Worm (Caenorhabditis elegans) whole organism, L2 larva: ENCODE data around the gene F46G10.4.

ENCODE experiments used
- C34F6.9 ChIP-seq: fragments of 150-350 bp; optimal IDR thresholded peaks from 2 replicates; lab custom pipeline; 2014; ENCODE audit warnings: missing biosample characterization, missing genetic modification characterization
- F13H6.1 ChIP-seq: sonication (generic microtip); optimal IDR thresholded peaks from 2 replicates; lab custom pipeline; 2016; ENCODE audit warnings: missing genetic modification characterization, missing compliant biosample characterization
- Y55F3AM.14 ChIP-seq: fragments of 200-800 bp; sonication (Bioruptor generic); optimal IDR thresholded peaks from 2 replicates; lab custom pipeline; 2018; ENCODE audit warnings: mild to moderate bottlenecking, missing genetic modification characterization, missing compliant biosample characterization
- alr-1 ChIP-seq: fragments of 150-350 bp; optimal IDR thresholded peaks from 2 replicates; lab custom pipeline; 2014; ENCODE audit warnings: missing biosample characterization, missing genetic modification characterization
- aly-2 ChIP-seq: fragments of 150-350 bp; optimal IDR thresholded peaks from 2 replicates; lab custom pipeline; 2014; ENCODE audit warnings: missing biosample characterization, missing genetic modification characterization
- ama-1 ChIP-seq: fragments of 150-350 bp; optimal IDR thresholded peaks from 2 replicates; lab custom pipeline; 2018; ENCODE audit warnings: inconsistent platforms
- ceh-16 ChIP-seq: fragments of 150-350 bp; optimal IDR thresholded peaks from 2 replicates; lab custom pipeline; 2014; ENCODE audit warnings: missing biosample characterization, missing genetic modification characterization
- ceh-82 ChIP-seq: fragments of 150-350 bp; optimal IDR thresholded peaks from 2 replicates; lab custom pipeline; 2014; ENCODE audit warnings: missing biosample characterization, missing genetic modification characterization
- crh-2 ChIP-seq: sonication (generic microtip); optimal IDR thresholded peaks from 2 replicates; lab custom pipeline; 2017; ENCODE audit warnings: missing biosample characterization, missing genetic modification characterization
- dmd-4 ChIP-seq: sonication (generic microtip); optimal IDR thresholded peaks from 2 replicates; lab custom pipeline; 2017; ENCODE audit warnings: missing biosample characterization, missing genetic modification characterization
- egl-27 ChIP-seq: sonication (generic microtip); optimal IDR thresholded peaks from 3 replicates; lab custom pipeline; 2017; ENCODE audit warnings: missing biosample characterization, missing genetic modification reagents, missing genetic modification characterization
- elt-1 ChIP-seq: fragments of 150-350 bp; optimal IDR thresholded peaks from 2 replicates; lab custom pipeline; 2014; ENCODE audit warnings: missing biosample characterization, missing genetic modification characterization
- elt-3 ChIP-seq: sonication (generic microtip); optimal IDR thresholded peaks from 2 replicates; lab custom pipeline; 2017; ENCODE audit warnings: missing biosample characterization, missing genetic modification characterization
- lin-39 ChIP-seq: fragments of 150-350 bp; optimal IDR thresholded peaks from 2 replicates; lab custom pipeline; 2014; ENCODE audit warnings: missing biosample characterization, missing genetic modification reagents, missing genetic modification characterization
- lsy-2 ChIP-seq, 2 experiments: fragments of 150-350 bp in 1 of 2; sonication (generic microtip) in 1 of 2; optimal IDR thresholded peaks; 2 replicates each; lab custom pipeline; 2014 to 2017; ENCODE audit warnings: missing biosample characterization in 2 of 2, missing genetic modification characterization in 2 of 2
- mab-5 ChIP-seq: fragments of 150-350 bp; optimal IDR thresholded peaks from 2 replicates; lab custom pipeline; 2014; ENCODE audit warnings: missing biosample characterization, missing genetic modification characterization
- mbf-1 ChIP-seq: sonication (generic microtip); optimal IDR thresholded peaks from 2 replicates; lab custom pipeline; 2017; ENCODE audit warnings: missing biosample characterization, missing genetic modification characterization
- mdl-1 ChIP-seq, 2 experiments: fragments of 150-350 bp in 1 of 2; sonication (generic microtip) in 1 of 2; optimal IDR thresholded peaks; 2 replicates each; lab custom pipeline; 2017; ENCODE audit warnings: missing biosample characterization in 2 of 2, missing genetic modification characterization in 2 of 2
- nhr-10 ChIP-seq: sonication (generic microtip); optimal IDR thresholded peaks from 2 replicates; lab custom pipeline; 2017; ENCODE audit warnings: missing biosample characterization, missing genetic modification characterization
- nhr-11 ChIP-seq: fragments of 150-350 bp; optimal IDR thresholded peaks from 2 replicates; lab custom pipeline; 2014; ENCODE audit warnings: missing biosample characterization, missing genetic modification characterization
- nhr-12 ChIP-seq: fragments of 150-350 bp; optimal IDR thresholded peaks from 2 replicates; lab custom pipeline; 2014; ENCODE audit warnings: missing biosample characterization, missing genetic modification characterization
- nhr-129 ChIP-seq: fragments of 150-350 bp; optimal IDR thresholded peaks from 2 replicates; lab custom pipeline; 2014; ENCODE audit warnings: missing biosample characterization, missing genetic modification characterization
- nhr-21 ChIP-seq: fragments of 150-350 bp; optimal IDR thresholded peaks from 2 replicates; lab custom pipeline; 2014; ENCODE audit warnings: missing biosample characterization, missing genetic modification characterization
- nhr-23 ChIP-seq: fragments of 150-350 bp; optimal IDR thresholded peaks from 2 replicates; lab custom pipeline; 2014; ENCODE audit warnings: missing biosample characterization, missing genetic modification reagents, missing genetic modification characterization
- nhr-6 ChIP-seq: fragments of 150-350 bp; optimal IDR thresholded peaks from 2 replicates; lab custom pipeline; 2014; ENCODE audit warnings: missing biosample characterization, missing genetic modification characterization
- nhr-77 ChIP-seq: fragments of 150-350 bp; optimal IDR thresholded peaks from 2 replicates; lab custom pipeline; 2014; ENCODE audit warnings: missing biosample characterization, missing genetic modification characterization
- peb-1 ChIP-seq: fragments of 150-350 bp; optimal IDR thresholded peaks from 2 replicates; lab custom pipeline; 2014; ENCODE audit warnings: missing biosample characterization, missing genetic modification characterization
- skn-1 ChIP-seq: sonication (generic microtip); optimal IDR thresholded peaks from 2 replicates; lab custom pipeline; 2017; ENCODE audit warnings: missing biosample characterization, missing genetic modification characterization
- sma-3 ChIP-seq: sonication (generic microtip); optimal IDR thresholded peaks from 2 replicates; lab custom pipeline; 2016; ENCODE audit warnings: missing genetic modification reagents, missing genetic modification characterization, missing compliant biosample characterization
- sma-9 ChIP-seq, 2 experiments: fragments of 150-350 bp in 1 of 2; sonication (generic microtip) in 1 of 2; optimal IDR thresholded peaks; 2 replicates each; lab custom pipeline; 2014 to 2016; ENCODE audit warnings: missing genetic modification characterization in 2 of 2, mild to moderate bottlenecking in 1 of 2, missing biosample characterization in 1 of 2, missing compliant biosample characterization in 1 of 2, missing genetic modification reagents in 1 of 2, moderate library complexity in 1 of 2
- snpc-4 ChIP-seq: fragments of 150-350 bp; optimal IDR thresholded peaks from 2 replicates; lab custom pipeline; 2014; ENCODE audit warnings: missing biosample characterization, missing genetic modification characterization
- zag-1 ChIP-seq: fragments of 150-350 bp; optimal IDR thresholded peaks from 2 replicates; lab custom pipeline; 2014; ENCODE audit warnings: missing biosample characterization, missing genetic modification characterization
- ztf-1 ChIP-seq: fragments of 200-800 bp; sonication (Bioruptor generic); conservative IDR thresholded peaks from 2 replicates; pipeline ENCODE4 v1.3.6; 2022; ENCODE audit warnings: missing genetic modification characterization, missing compliant biosample characterization
- ztf-11 ChIP-seq: sonication (generic microtip); optimal IDR thresholded peaks from 2 replicates; lab custom pipeline; 2017; ENCODE audit warnings: missing biosample characterization, missing genetic modification characterization
- ztf-4 ChIP-seq: fragments of 150-350 bp; optimal IDR thresholded peaks from 2 replicates; lab custom pipeline; 2014; ENCODE audit warnings: missing biosample characterization, missing genetic modification characterization

The F46G10.4 gene

ce11 chrX:13288715-13289114 lies 45.1 kb upstream of the F46G10.4 start, which contains the start of gene R04D3.4:
Gene R04D3.4 (minus strand): TSS chrX:13288815.
- no peak for TF ChIP-seq dmd-4 (tag; lab: Kevin White, UChicago)

ce11 chrX:13290531-13290930 lies 43.3 kb upstream of the F46G10.4 start, which contains the start of gene R04D3.3:
Gene R04D3.3 (minus strand): TSS chrX:13290631.
- TF ChIP-seq egl-27 (tag; lab: Kevin White, UChicago) (no peak), mbf-1 (tag; lab: Kevin White, UChicago) (no peak), mdl-1 (tag; optimal IDR thresholded peaks at IDR 0.05; lab: Kevin White, UChicago) (no peak), dmd-4 (tag; lab: Kevin White, UChicago) (no peak), nhr-11 (tag; lab: Kevin White, UChicago) (no peak), lsy-2 (tag; optimal IDR thresholded peaks at IDR 0.05; lab: Kevin White, UChicago) (no peak), zag-1 (no peak), crh-2 (tag; lab: Kevin White, UChicago) (no peak), alr-1 (tag; lab: Kevin White, UChicago) (no peak), lin-39 (tag; lab: Kevin White, UChicago) (no peak), peb-1 (tag; lab: Kevin White, UChicago) (no peak), sma-9 (GFP tag; optimal IDR thresholded peaks at IDR 0.05; lab: Kevin White, UChicago) (no peak), sma-9 (tag; optimal IDR thresholded peaks at IDR 0.05; lab: Kevin White, UChicago) (no peak), F13H6.1 (no peak), ceh-16 (tag; lab: Kevin White, UChicago) (no peak), aly-2 (tag; lab: Kevin White, UChicago) (no peak), ztf-4 (tag; lab: Kevin White, UChicago) (no peak), elt-3 (no peak), ztf-1 (no peak), sma-3 (GFP tag; lab: Kevin White, UChicago) (no peak), nhr-6 (tag; lab: Kevin White, UChicago) (no peak)

DNA sequence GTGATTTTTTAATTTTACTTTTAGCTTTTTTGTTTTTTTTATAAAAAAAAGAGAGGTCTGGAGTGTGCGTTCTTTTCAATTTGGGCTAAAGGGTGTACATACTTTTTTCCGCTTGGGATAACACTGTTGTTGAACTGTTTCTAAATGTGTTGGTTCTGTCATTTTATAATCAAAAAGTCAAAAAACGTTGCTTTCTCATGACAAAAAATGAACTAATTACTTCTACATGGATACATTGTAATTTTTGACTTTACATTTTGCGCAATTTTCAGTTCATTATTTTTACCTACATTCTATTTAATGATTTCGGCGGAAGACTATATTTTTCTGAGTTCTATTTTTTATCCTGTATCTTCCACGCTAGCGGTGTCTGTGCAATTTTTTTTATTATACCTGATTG lies 42.3 kb upstream of the F46G10.4 start, which contains the start of gene srd-38:
Gene srd-38, plus strand, starts transcription at position 301 of the 400 bp plus-strand sequence.
- TF ChIP-seq ceh-16 (tag; lab: Kevin White, UChicago) (no peak), elt-1 (no peak), skn-1 (tag; lab: Kevin White, UChicago) (no peak), alr-1 (tag; lab: Kevin White, UChicago) (no peak), peb-1 (tag; lab: Kevin White, UChicago) (no peak), mab-5 (tag; lab: Kevin White, UChicago) (no peak), C34F6.9 (tag; lab: Kevin White, UChicago) (no peak), nhr-6 (tag; lab: Kevin White, UChicago) (no peak), Y55F3AM.14 (no peak), nhr-23 (tag; lab: Kevin White, UChicago) (no peak)

DNA sequence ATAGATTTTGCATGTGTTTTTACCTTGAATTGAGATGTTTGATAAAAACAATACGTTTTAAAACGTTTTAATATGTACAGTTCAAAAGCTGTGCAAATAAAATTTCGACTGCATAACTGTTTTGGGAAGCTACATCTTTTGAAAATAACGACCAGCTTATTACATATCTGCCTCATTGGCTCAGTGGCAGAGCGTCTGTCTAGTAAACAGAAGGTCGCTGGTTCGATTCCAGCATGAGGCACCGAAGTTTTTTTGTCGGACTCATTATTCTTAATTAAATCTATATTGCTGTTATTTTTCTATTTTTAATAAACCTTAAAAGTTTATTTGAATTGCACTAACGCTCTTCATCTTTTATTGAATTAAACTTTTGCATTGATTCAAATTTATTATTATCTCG lies 40.8 kb upstream of the F46G10.4 start:
- TF ChIP-seq nhr-129 (tag; lab: Kevin White, UChicago) (no peak), mab-5 (tag; lab: Kevin White, UChicago) (no peak), snpc-4 (tag; lab: Kevin White, UChicago) (no peak)

- TF ChIP-seq nhr-21 (tag; lab: Kevin White, UChicago) (no peak), nhr-77 (tag; lab: Kevin White, UChicago) (no peak), nhr-6 (tag; lab: Kevin White, UChicago) (no peak), mab-5 (tag; lab: Kevin White, UChicago) (no peak), C34F6.9 (tag; lab: Kevin White, UChicago) (no peak), sma-9 (GFP tag; optimal IDR thresholded peaks at IDR 0.05; lab: Kevin White, UChicago) (no peak), sma-9 (tag; optimal IDR thresholded peaks at IDR 0.05; lab: Kevin White, UChicago) (no peak), crh-2 (tag; lab: Kevin White, UChicago) (no peak), nhr-12 (tag; lab: Kevin White, UChicago) (no peak), ztf-11 (tag; lab: Kevin White, UChicago) (no peak), sma-3 (GFP tag; lab: Kevin White, UChicago) (no peak), mbf-1 (tag; lab: Kevin White, UChicago) (no peak), ceh-82 (tag; lab: Kevin White, UChicago) (no peak), nhr-10 (tag; lab: Kevin White, UChicago) (no peak), ama-1 (lab: Kevin White, UChicago) (no peak), F13H6.1 (no peak)
These were observed 39.2 kb upstream of the F46G10.4 start, which contains the start of gene srd-36 for ce11 chrX:13294669-13295068. Gene srd-36 (minus strand): TSS chrX:13294769.
